Worm (Caenorhabditis elegans) whole organism, L2 larva: ENCODE measurements around the gene alg-3.

ENCODE experiments used
- C34F6.9 ChIP-seq: fragments of 150-350 bp; optimal IDR thresholded peaks from 2 replicates; lab custom pipeline; 2014; ENCODE audit warnings: missing biosample characterization, missing genetic modification characterization
- Y55F3AM.14 ChIP-seq: fragments of 200-800 bp; sonication (Bioruptor generic); optimal IDR thresholded peaks from 2 replicates; lab custom pipeline; 2018; ENCODE audit warnings: mild to moderate bottlenecking, missing genetic modification characterization, missing compliant biosample characterization
- lsy-2 ChIP-seq, 2 experiments: fragments of 150-350 bp in 1 of 2; sonication (generic microtip) in 1 of 2; optimal IDR thresholded peaks; 2 replicates each; lab custom pipeline; 2014 to 2017; ENCODE audit warnings: missing biosample characterization in 2 of 2, missing genetic modification characterization in 2 of 2
- mdl-1 ChIP-seq, 2 experiments: fragments of 150-350 bp in 1 of 2; sonication (generic microtip) in 1 of 2; optimal IDR thresholded peaks; 2 replicates each; lab custom pipeline; 2017; ENCODE audit warnings: missing biosample characterization in 2 of 2, missing genetic modification characterization in 2 of 2
- zag-1 ChIP-seq: fragments of 150-350 bp; optimal IDR thresholded peaks from 2 replicates; lab custom pipeline; 2014; ENCODE audit warnings: missing biosample characterization, missing genetic modification characterization

DNA sequence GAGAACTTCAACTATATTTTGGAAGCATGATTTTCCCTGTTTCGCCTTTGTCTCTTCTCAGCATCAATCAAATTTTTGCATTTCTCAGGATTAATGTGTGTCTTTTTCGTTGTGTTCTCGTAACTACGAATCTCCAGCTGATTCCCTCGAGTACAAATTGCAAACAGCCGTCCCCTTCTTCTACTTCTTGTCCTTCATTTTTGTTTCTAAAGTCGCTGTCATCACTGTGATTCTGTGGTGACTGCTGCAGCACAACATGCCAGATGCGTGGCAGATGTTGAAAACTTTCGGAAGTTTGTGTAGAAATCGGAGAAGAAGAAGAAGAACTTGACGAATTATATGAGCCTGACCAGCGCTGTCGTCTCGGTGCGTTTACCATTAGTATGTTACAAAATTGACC lies 9.2 kb downstream of the alg-3 start:
- TF ChIP-seq zag-1 (no peak), lsy-2 (tag; optimal IDR thresholded peaks at IDR 0.05; lab: Kevin White, UChicago) (no peak), Y55F3AM.14 (GFP tag; lab: Kevin White, UChicago) (no peak), mdl-1 (tag; optimal IDR thresholded peaks at IDR 0.05; lab: Kevin White, UChicago) (no peak), C34F6.9 (tag; lab: Kevin White, UChicago) (no peak)
